Worm (Caenorhabditis elegans): ENCODE measurements around the gene Y53G8AL.3.

DNA sequence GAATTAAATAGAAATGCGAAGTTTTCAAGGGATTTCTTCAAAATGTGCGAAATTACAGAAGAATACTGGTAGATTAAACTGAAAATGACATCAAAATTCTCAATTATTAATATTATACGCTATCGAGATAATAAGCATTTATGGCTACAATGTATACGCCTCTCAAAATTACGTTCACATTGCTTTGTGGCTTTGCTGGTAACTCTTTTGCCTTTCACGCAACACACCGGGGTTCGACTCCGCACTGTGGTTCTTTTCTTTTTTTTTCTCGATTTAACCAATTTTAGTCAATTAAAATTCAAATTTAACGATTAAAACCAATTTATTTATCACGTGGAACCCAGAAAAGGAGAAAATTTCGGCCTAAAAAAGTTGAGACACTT, 3.9 kb downstream of the Y53G8AL.3 start:
- TF ChIP-seq snpc-4 (tag; optimal IDR thresholded peaks at IDR 0.05) (no peak), unc-39 (tag; optimal IDR thresholded peaks at IDR 0.05) (no peak), lin-39 (tag; optimal IDR thresholded peaks at IDR 0.05) (no peak), elt-3 (tag; optimal IDR thresholded peaks at IDR 0.05) (no peak), R02D3.7 (tag; optimal IDR thresholded peaks at IDR 0.05) (no peak), ztf-11 (tag; optimal IDR thresholded peaks at IDR 0.05) (no peak), lin-13 (GFP tag; optimal IDR thresholded peaks at IDR 0.05) (no peak)
